Fruit fly (Drosophila melanogaster): Measurements from ENCODE around the gene CG31909.

Gene CG31909

dm6 chr2L:7239310-7239709, 18.0 kb upstream of the CG31909 start (continued):
- no peak for TF ChIP-seq zen2 (GFP tag; IDR thresholded peaks at IDR 0.05; ENCODE audit: partially characterized antibody)
- no peak for TF ChIP-seq CG33557 (GFP tag; optimal IDR thresholded peaks at IDR 0.05)
- TF ChIP-seq mam (GFP tag; optimal IDR thresholded peaks at IDR 0.05) = no peak
- no peak for TF ChIP-seq tap (tag; optimal IDR thresholded peaks at IDR 0.05)
- no peak for TF ChIP-seq CG16813 (GFP tag; IDR thresholded peaks at IDR 0.05; ENCODE audit: partially characterized antibody)
- TF ChIP-seq ac (GFP tag; optimal IDR thresholded peaks at IDR 0.05) = no peak
- no peak for TF ChIP-seq CG7839 (tag; optimal IDR thresholded peaks at IDR 0.05)
- no peak for TF ChIP-seq CG8281 (tag; optimal IDR thresholded peaks at IDR 0.05)
- no peak for TF ChIP-seq B-H1 (GFP tag; IDR thresholded peaks at IDR 0.05)
- TF ChIP-seq wdn (GFP tag; IDR thresholded peaks at IDR 0.05) = no peak
- TF ChIP-seq nerfin-2 (GFP tag; IDR thresholded peaks at IDR 0.05; ENCODE audit: partially characterized antibody) = no peak
- TF ChIP-seq HLH3B (GFP tag; IDR thresholded peaks at IDR 0.05) = no peak
- TF ChIP-seq Tbp (GFP tag; optimal IDR thresholded peaks at IDR 0.05) = no peak
- TF ChIP-seq sens (GFP tag) = peak; percentile 86
- no peak for TF ChIP-seq CG12236 (GFP tag; optimal IDR thresholded peaks at IDR 0.05)
- no peak for TF ChIP-seq abd-A (tag; optimal IDR thresholded peaks at IDR 0.05)
- no peak for TF ChIP-seq CG13424 (tag; optimal IDR thresholded peaks at IDR 0.05)
- no peak for TF ChIP-seq fru (optimal IDR thresholded peaks at IDR 0.05)
- TF ChIP-seq Dek (tag; optimal IDR thresholded peaks at IDR 0.05) = no peak
- no peak for TF ChIP-seq Dref (GFP tag; IDR thresholded peaks at IDR 0.05)
- no peak for TF ChIP-seq ro (GFP tag; IDR thresholded peaks at IDR 0.05)
- TF ChIP-seq CG11398 (GFP tag; optimal IDR thresholded peaks at IDR 0.05) = no peak
- no peak for TF ChIP-seq Usf (GFP tag; optimal IDR thresholded peaks at IDR 0.05)
- no peak for TF ChIP-seq ftz-f1 (GFP tag; optimal IDR thresholded peaks at IDR 0.05)
- TF ChIP-seq gsb-n (tag; optimal IDR thresholded peaks at IDR 0.05) = no peak
- no peak for TF ChIP-seq sqz (GFP tag; optimal IDR thresholded peaks at IDR 0.05)
- TF ChIP-seq toy (GFP tag; IDR thresholded peaks at IDR 0.05) = no peak
- TF ChIP-seq CG6254 (GFP tag; optimal IDR thresholded peaks at IDR 0.05) = no peak
- no peak for TF ChIP-seq CG10147 (GFP tag; optimal IDR thresholded peaks at IDR 0.05)
- TF ChIP-seq ab (GFP tag; optimal IDR thresholded peaks at IDR 0.05) = no peak
- TF ChIP-seq CG11695 (GFP tag; IDR thresholded peaks at IDR 0.05) = peak; percentile 68; the same call in 2 of the 3 replicates
- peak; percentile 23 for TF ChIP-seq CG34376 (GFP tag; optimal IDR thresholded peaks at IDR 0.05)
- no peak for TF ChIP-seq sc (optimal IDR thresholded peaks at IDR 0.05)
- peak; percentile 42 for TF ChIP-seq sc (GFP tag; optimal IDR thresholded peaks at IDR 0.05)
- TF ChIP-seq hth (optimal IDR thresholded peaks at IDR 0.05) = no peak
- TF ChIP-seq CG12299 (tag; optimal IDR thresholded peaks at IDR 0.05) = no peak
- no peak for TF ChIP-seq CG10274 (GFP tag; optimal IDR thresholded peaks at IDR 0.05)
- TF ChIP-seq CG30431 (GFP tag; optimal IDR thresholded peaks at IDR 0.05) = no peak
- peak; percentile 66 for TF ChIP-seq CG9727 (GFP tag; optimal IDR thresholded peaks at IDR 0.05)
- peak; percentile 14 for TF ChIP-seq her (GFP tag; optimal IDR thresholded peaks at IDR 0.05)
- TF ChIP-seq fd3F (GFP tag; optimal IDR thresholded peaks at IDR 0.05) = peak; percentile 52
- no peak for TF ChIP-seq Xbp1 (GFP tag; optimal IDR thresholded peaks at IDR 0.05)
- TF ChIP-seq GATAe (GFP tag; conservative IDR thresholded peaks at IDR 0.05) = no peak
- no peak for TF ChIP-seq CG7372 (GFP tag; IDR thresholded peaks at IDR 0.05)
- TF ChIP-seq crol (GFP tag; IDR thresholded peaks at IDR 0.05) = no peak
- TF ChIP-seq E2f2 (GFP tag; IDR thresholded peaks at IDR 0.05) = no peak
- no peak for TF ChIP-seq Camta (GFP tag; optimal IDR thresholded peaks at IDR 0.05)
- no peak for TF ChIP-seq ind (GFP tag; optimal IDR thresholded peaks at IDR 0.05)
- no peak for TF ChIP-seq CG17328 (GFP tag; IDR thresholded peaks at IDR 0.05)
- no peak for TF ChIP-seq wek (GFP tag; optimal IDR thresholded peaks at IDR 0.05)
- TF ChIP-seq CG5180 (GFP tag; optimal IDR thresholded peaks at IDR 0.05) = no peak
- TF ChIP-seq tx (GFP tag; optimal IDR thresholded peaks at IDR 0.05) = no peak
- no peak for TF ChIP-seq zf30C (GFP tag; optimal IDR thresholded peaks at IDR 0.05)
